Fruit fly (Drosophila melanogaster): Measurements from ENCODE around the gene CG46525.

The CG46525 gene

dm6 chr3L:17513893-17514616 lies 39.0 kb downstream of the CG46525 start, which contains the start of the genes U4-U6-60K and CG7564 (continued):
- no peak for TF ChIP-seq pnt (GFP tag; optimal IDR thresholded peaks at IDR 0.05)
- TF ChIP-seq CG4404 (GFP tag; IDR thresholded peaks at IDR 0.05): peak; percentile 58
- no peak for TF ChIP-seq CG7745 (tag; optimal IDR thresholded peaks at IDR 0.05)
- TF ChIP-seq inv (GFP tag; IDR thresholded peaks at IDR 0.05; ENCODE audit: partially characterized antibody): peak; percentile 99
- peak; percentile 24; the same call in 1 of the 3 replicates for TF ChIP-seq jigr1 (GFP tag; IDR thresholded peaks at IDR 0.05)
- no peak for TF ChIP-seq gce (GFP tag; IDR thresholded peaks at IDR 0.05)
- no peak for TF ChIP-seq CG3726 (GFP tag; IDR thresholded peaks at IDR 0.05)
- peak; percentile 75 for TF ChIP-seq Hsf (GFP tag; optimal IDR thresholded peaks at IDR 0.05)
- TF ChIP-seq dmrt11E (tag; optimal IDR thresholded peaks at IDR 0.05): peak; percentile 42
- TF ChIP-seq Pdp1 (GFP tag; optimal IDR thresholded peaks at IDR 0.05): peak; percentile 28 to 60
- TF ChIP-seq emc (GFP tag; optimal IDR thresholded peaks at IDR 0.05): peak; percentile 44
- TF ChIP-seq CoRest (tag; optimal IDR thresholded peaks at IDR 0.05): peak; percentile 81
- peak; percentile 61 for TF ChIP-seq HHEX (GFP tag; optimal IDR thresholded peaks at IDR 0.05)
- TF ChIP-seq jing (GFP tag; optimal IDR thresholded peaks at IDR 0.05): no peak
- TF ChIP-seq gfzf (GFP tag; optimal IDR thresholded peaks at IDR 0.05): peak; percentile 4
- no peak for TF ChIP-seq CG14050 (GFP tag; IDR thresholded peaks at IDR 0.05)
- peak; percentile 61; the same call in 2 of the 3 replicates for TF ChIP-seq CG11456 (GFP tag; IDR thresholded peaks at IDR 0.05)
- peak; percentile 61 for TF ChIP-seq grau (tag; optimal IDR thresholded peaks at IDR 0.05)
- TF ChIP-seq Neu2 (GFP tag; optimal IDR thresholded peaks at IDR 0.05; ENCODE audit: borderline replicate concordance): no peak
- no peak for TF ChIP-seq E2f1 (GFP tag; IDR thresholded peaks at IDR 0.05)
- peak; percentile 80 for TF ChIP-seq CG34224 (GFP tag; IDR thresholded peaks at IDR 0.05; ENCODE audit: partially characterized antibody)
- no peak for TF ChIP-seq dmrt99B (tag; optimal IDR thresholded peaks at IDR 0.05)
- TF ChIP-seq Ravus (GFP tag; IDR thresholded peaks at IDR 0.05): no peak
- peak; percentile 51 for TF ChIP-seq CG15601 (tag; optimal IDR thresholded peaks at IDR 0.05)
- no peak for TF ChIP-seq h (optimal IDR thresholded peaks at IDR 0.05)
- TF ChIP-seq her (GFP tag; optimal IDR thresholded peaks at IDR 0.05): no peak
- TF ChIP-seq salm (tag; optimal IDR thresholded peaks at IDR 0.05): no peak
- TF ChIP-seq p53 (GFP tag; optimal IDR thresholded peaks at IDR 0.05): no peak
- TF ChIP-seq sna (GFP tag; IDR thresholded peaks at IDR 0.05; ENCODE audit: partially characterized antibody): peak; percentile 91
- TF ChIP-seq Max (GFP tag; optimal IDR thresholded peaks at IDR 0.05): peak; percentile 61
- peak; percentile 99 for TF ChIP-seq CG16813 (GFP tag; IDR thresholded peaks at IDR 0.05; ENCODE audit: partially characterized antibody)
- TF ChIP-seq bab2 (GFP tag; optimal IDR thresholded peaks at IDR 0.05): no peak
- TF ChIP-seq CG9932 (GFP tag; IDR thresholded peaks at IDR 0.05): peak; percentile 95
- peak; percentile 76 for TF ChIP-seq NFAT (GFP tag; IDR thresholded peaks at IDR 0.05)
- TF ChIP-seq trem (tag; optimal IDR thresholded peaks at IDR 0.05): peak; percentile 55
- TF ChIP-seq crol (GFP tag; IDR thresholded peaks at IDR 0.05): no peak
- TF ChIP-seq CG12744 (GFP tag; optimal IDR thresholded peaks at IDR 0.05): peak; percentile 5
- peak; percentile 2 for TF ChIP-seq CG18011 (GFP tag; optimal IDR thresholded peaks at IDR 0.05)
- peak; percentile 32 for TF ChIP-seq CG10979 (tag; optimal IDR thresholded peaks at IDR 0.05)
- TF ChIP-seq Jarid2 (GFP tag; optimal IDR thresholded peaks at IDR 0.05): peak; percentile 17
- TF ChIP-seq nom (GFP tag; optimal IDR thresholded peaks at IDR 0.05): no peak
- peak; percentile 74 for TF ChIP-seq sug (tag; optimal IDR thresholded peaks at IDR 0.05)
- TF ChIP-seq Sox100B (GFP tag; optimal IDR thresholded peaks at IDR 0.05): no peak
- 0 out of 2 replicates have a peak, but pooled peaks have one; percentile 43 for TF ChIP-seq CG11247 (GFP tag; IDR thresholded peaks at IDR 0.05)
- TF ChIP-seq CG7987 (GFP tag; optimal IDR thresholded peaks at IDR 0.05): no peak
- peak; percentile 40 for TF ChIP-seq PHDP (tag; optimal IDR thresholded peaks at IDR 0.05)
- peak in 1 of 2 experiments; percentile 57 for TF ChIP-seq Hr51 (GFP tag; optimal IDR thresholded peaks at IDR 0.05)
- TF ChIP-seq Doc3 (GFP tag; IDR thresholded peaks at IDR 0.05; ENCODE audit: partially characterized antibody): peak; percentile 87
